Fruit fly (Drosophila melanogaster) whole organism, embryonic: ENCODE measurements around the gene CG12010.
A peak's percentile ranks its signal among the peaks of the same experiment; 100 is the strongest.

Experiments used
- CG33213 ChIP-seq: fragments of 200-800 bp; sonication (Bioruptor generic); optimal IDR thresholded peaks from 3 replicates; lab custom pipeline; 2016; ENCODE audit warnings: missing biosample characterization, missing genetic modification characterization
- CG3838 ChIP-seq: fragments of 200-800 bp; sonication (Bioruptor generic); optimal IDR thresholded peaks from 3 replicates; lab custom pipeline; 2016; ENCODE audit warnings: missing biosample characterization, missing genetic modification characterization
- Ets65A ChIP-seq: fragments of 200-800 bp; sonication (Bioruptor generic); peaks from one replicate; lab custom pipeline; 2016; ENCODE audit warnings: missing biosample characterization, missing genetic modification characterization
- Fer2 ChIP-seq: fragments of 200-800 bp; sonication (Bioruptor generic); optimal IDR thresholded peaks from 2 replicates; lab custom pipeline; 2018; ENCODE audit warnings: missing biosample characterization, mild to moderate bottlenecking, missing genetic modification characterization, moderate library complexity
- Sox100B ChIP-seq: fragments of 200-800 bp; sonication (Bioruptor generic); optimal IDR thresholded peaks from 3 replicates; lab custom pipeline; 2018; ENCODE audit warnings: missing biosample characterization, mild to moderate bottlenecking, missing genetic modification characterization
- h ChIP-seq: fragments of >200 bp; optimal IDR thresholded peaks from 2 replicates; lab custom pipeline; 2017
- luna ChIP-seq: fragments of 200-800 bp; sonication (Bioruptor generic); optimal IDR thresholded peaks from 2 replicates; lab custom pipeline; 2016; ENCODE audit warnings: missing biosample characterization, missing genetic modification characterization
- oc ChIP-seq: fragments of 200-800 bp; sonication (Bioruptor generic); optimal IDR thresholded peaks from 2 replicates; lab custom pipeline; 2018; ENCODE audit warnings: missing biosample characterization, mild to moderate bottlenecking, missing genetic modification characterization, moderate library complexity
- sr ChIP-seq: fragments of 200-800 bp; sonication (Bioruptor generic); IDR thresholded peaks from 3 replicates; pipeline ENCODE4 v1.3.6; 2022; ENCODE audit warnings: missing biosample characterization, missing genetic modification characterization
- twi ChIP-seq: fragments of 200-800 bp; optimal IDR thresholded peaks from 2 replicates; lab custom pipeline; 2019; ENCODE audit warnings: missing biosample characterization, mild to moderate bottlenecking, missing genetic modification characterization, moderate library complexity

DNA sequence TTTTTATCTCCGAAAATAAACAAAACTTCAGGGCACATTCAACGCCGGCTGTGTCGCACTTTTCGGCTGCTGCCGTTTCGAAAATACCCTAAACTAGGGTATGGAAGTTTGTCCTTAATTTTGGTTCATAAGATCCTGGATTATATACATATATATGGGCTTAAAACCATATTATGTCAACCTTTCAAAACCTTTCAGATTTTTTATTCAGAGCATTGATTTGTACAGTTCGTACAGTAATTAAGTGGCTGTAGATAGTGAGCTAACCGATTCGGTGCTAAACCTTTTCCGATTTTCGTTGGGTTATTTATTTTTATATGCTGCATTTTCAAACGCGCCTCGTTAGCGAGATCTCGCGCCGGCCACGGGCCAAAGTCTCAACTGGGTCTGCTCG lies 15.6 kb downstream of the CG12010 start:
- TF ChIP-seq CG3838 (GFP tag; lab: Kevin White, UChicago) (no peak), Sox100B (GFP tag; lab: Kevin White, UChicago) (peak; percentile 77), twi (tag; lab: Kevin White, UChicago) (no peak), Fer2 (tag; lab: Kevin White, UChicago) (no peak), Ets65A (GFP tag; lab: Kevin White, UChicago) (no peak), oc (tag; lab: Kevin White, UChicago) (no peak), luna (no peak), CG33213 (GFP tag; lab: Kevin White, UChicago) (peak; percentile 47), h (lab: Kevin White, UChicago) (no peak), sr (GFP tag; lab: Robert Waterston, UW) (no peak)
